In genomic region chr2L:12507338-12508053, dm6 we compare ENCODE assay signal across 6 fruit fly cellular contexts.
TF ChIP-seq lines count a peak whose summit lies in the region.

Gene CG43051 (plus strand): TSS chr2L:12507939.

- TF ChIP-seq CTCF in whole organism, embryonic (GFP tag; optimal IDR thresholded peaks at IDR 0.05; lab: Kevin White, UChicago), result peak; percentile 25

TF ChIP-seq in whole organism, 6 proteins besides CTCF, POLR2A, EP300 and RAD21:
- TF ChIP-seq CG8478 (optimal IDR thresholded peaks at IDR 0.05; lab: Kevin White, UChicago), result no peak
- TF ChIP-seq EcR (GFP tag; optimal IDR thresholded peaks at IDR 0.05; lab: Kevin White, UChicago), result peak; percentile 3 to 30
- TF ChIP-seq Dll (optimal IDR thresholded peaks at IDR 0.05; lab: Kevin White, UChicago), result no peak
- TF ChIP-seq psq (optimal IDR thresholded peaks at IDR 0.05; lab: Kevin White, UChicago), result no peak
TF ChIP-seq in whole organism: peak in this region for 1.

TF ChIP-seq in whole organism, adult, 20 proteins besides CTCF, POLR2A, EP300 and RAD21:
- TF ChIP-seq CG7101 (tag; optimal IDR thresholded peaks at IDR 0.05; lab: Kevin White, UChicago), result peak; percentile 17
- TF ChIP-seq CG11617 (GFP tag; optimal IDR thresholded peaks at IDR 0.05; lab: Kevin White, UChicago), result no peak
- peak; percentile 75 for TF ChIP-seq kay (GFP tag; lab: Kevin White, UChicago; ENCODE audit: borderline replicate concordance)
- peak; percentile 52 for TF ChIP-seq Mnt (GFP tag; optimal IDR thresholded peaks at IDR 0.05; lab: Kevin White, UChicago)
- no peak for TF ChIP-seq cnc (optimal IDR thresholded peaks at IDR 0.05; lab: Kevin White, UChicago)
- TF ChIP-seq cic (GFP tag; optimal IDR thresholded peaks at IDR 0.05; lab: Kevin White, UChicago), result peak; percentile 0
- peak; percentile 70 for TF ChIP-seq tj (GFP tag; optimal IDR thresholded peaks at IDR 0.05; lab: Kevin White, UChicago)
- peak; percentile 53 for TF ChIP-seq CG12768 (GFP tag; optimal IDR thresholded peaks at IDR 0.05; lab: Kevin White, UChicago)

TF ChIP-seq in whole organism, embryonic, 481 proteins besides CTCF, POLR2A, EP300 and RAD21 (continues in another document):
- peak; percentile 23 for TF ChIP-seq CG6854 (GFP tag; optimal IDR thresholded peaks at IDR 0.05; lab: Kevin White, UChicago)
- TF ChIP-seq lilli (GFP tag; optimal IDR thresholded peaks at IDR 0.05; lab: Kevin White, UChicago), result peak; percentile 8
- no peak for TF ChIP-seq run (tag; optimal IDR thresholded peaks at IDR 0.05; lab: Kevin White, UChicago)
- TF ChIP-seq nmo (GFP tag; optimal IDR thresholded peaks at IDR 0.05; lab: Kevin White, UChicago), result no peak
- peak; percentile 42 for TF ChIP-seq sna (GFP tag; IDR thresholded peaks at IDR 0.05; lab: Robert Waterston, UW; ENCODE audit: partially characterized antibody)
- no peak for TF ChIP-seq psq (GFP tag; optimal IDR thresholded peaks at IDR 0.05; lab: Kevin White, UChicago)
- TF ChIP-seq ato (GFP tag; IDR thresholded peaks at IDR 0.05; lab: Robert Waterston, UW; ENCODE audit: partially characterized antibody), result no peak
- TF ChIP-seq Nf-YB (GFP tag; optimal IDR thresholded peaks at IDR 0.05; lab: Kevin White, UChicago), result no peak
- TF ChIP-seq CG14965 (GFP tag; optimal IDR thresholded peaks at IDR 0.05; lab: Kevin White, UChicago; ENCODE audit: borderline replicate concordance), result no peak
- TF ChIP-seq Dek (tag; optimal IDR thresholded peaks at IDR 0.05; lab: Kevin White, UChicago), result peak; percentile 6
- peak; percentile 32 for TF ChIP-seq grn (GFP tag; optimal IDR thresholded peaks at IDR 0.05; lab: Kevin White, UChicago)
- no peak for TF ChIP-seq dysf (GFP tag; IDR thresholded peaks at IDR 0.05; lab: Robert Waterston, UW)
- peak; percentile 32; the same call in 1 of the 2 replicates for TF ChIP-seq Scr (GFP tag; IDR thresholded peaks at IDR 0.05; lab: Robert Waterston, UW; ENCODE audit: partially characterized antibody)
- no peak for TF ChIP-seq Sox100B (GFP tag; optimal IDR thresholded peaks at IDR 0.05; lab: Kevin White, UChicago)
- no peak for TF ChIP-seq Stat92E (GFP tag; optimal IDR thresholded peaks at IDR 0.05; lab: Kevin White, UChicago)
- TF ChIP-seq chif (GFP tag; optimal IDR thresholded peaks at IDR 0.05; lab: Kevin White, UChicago), result no peak
- TF ChIP-seq CG31365 (tag; optimal IDR thresholded peaks at IDR 0.05; lab: Kevin White, UChicago), result peak; percentile 39
- no peak for TF ChIP-seq Doc3 (GFP tag; IDR thresholded peaks at IDR 0.05; lab: Robert Waterston, UW; ENCODE audit: partially characterized antibody)
- peak; percentile 27 for TF ChIP-seq B-H2 (GFP tag; optimal IDR thresholded peaks at IDR 0.05; lab: Kevin White, UChicago)

TF ChIP-seq in whole organism, prepupa, 60 proteins besides CTCF, POLR2A, EP300 and RAD21 (continues in another document):
- no peak for TF ChIP-seq CG7368 (GFP tag; optimal IDR thresholded peaks at IDR 0.05; lab: Kevin White, UChicago)
- peak; percentile 55 for TF ChIP-seq CG8632 (GFP tag; optimal IDR thresholded peaks at IDR 0.05; lab: Kevin White, UChicago)
- peak; percentile 57 for TF ChIP-seq CG6276 (GFP tag; optimal IDR thresholded peaks at IDR 0.05; lab: Kevin White, UChicago)
- peak; percentile 55 for TF ChIP-seq CG6808 (GFP tag; optimal IDR thresholded peaks at IDR 0.05; lab: Kevin White, UChicago)
- peak; percentile 60; the same call in 1 of the 2 replicates for TF ChIP-seq CG15336 (GFP tag; IDR thresholded peaks at IDR 0.05; lab: Robert Waterston, UW)
- peak; percentile 89 for TF ChIP-seq CG6854 (GFP tag; optimal IDR thresholded peaks at IDR 0.05; lab: Kevin White, UChicago)
- peak; percentile 60 for TF ChIP-seq CG9139 (GFP tag; optimal IDR thresholded peaks at IDR 0.05; lab: Kevin White, UChicago)
- peak; percentile 66 for TF ChIP-seq CG16779 (tag; optimal IDR thresholded peaks at IDR 0.05; lab: Kevin White, UChicago)
- TF ChIP-seq CG34406 (GFP tag; optimal IDR thresholded peaks at IDR 0.05; lab: Kevin White, UChicago), result no peak
- TF ChIP-seq Hr38 (GFP tag; optimal IDR thresholded peaks at IDR 0.05; lab: Kevin White, UChicago), result no peak
- no peak for TF ChIP-seq CG31627 (GFP tag; optimal IDR thresholded peaks at IDR 0.05; lab: Kevin White, UChicago)
- TF ChIP-seq Ets21C (GFP tag; optimal IDR thresholded peaks at IDR 0.05; lab: Kevin White, UChicago), result no peak
- TF ChIP-seq Blimp-1 (GFP tag; optimal IDR thresholded peaks at IDR 0.05; lab: Kevin White, UChicago), result peak; percentile 10
- TF ChIP-seq Hr4 (GFP tag; optimal IDR thresholded peaks at IDR 0.05; lab: Kevin White, UChicago), result no peak
- peak; percentile 13 for TF ChIP-seq Ets96B (tag; optimal IDR thresholded peaks at IDR 0.05; lab: Kevin White, UChicago)
- TF ChIP-seq CG1621 (tag; optimal IDR thresholded peaks at IDR 0.05; lab: Kevin White, UChicago), result peak; percentile 22
- 0 out of 3 replicates have a peak, but pooled peaks have one; percentile 28 for TF ChIP-seq eg (GFP tag; IDR thresholded peaks at IDR 0.05; lab: Robert Waterston, UW)
- peak; percentile 28 for TF ChIP-seq achi (GFP tag; optimal IDR thresholded peaks at IDR 0.05; lab: Kevin White, UChicago)
- no peak for TF ChIP-seq fd59A (GFP tag; optimal IDR thresholded peaks at IDR 0.05; lab: Kevin White, UChicago)
- peak; percentile 76 for TF ChIP-seq fd85E (GFP tag; optimal IDR thresholded peaks at IDR 0.05; lab: Kevin White, UChicago)
- peak; percentile 62 for TF ChIP-seq Eip78C (GFP tag; lab: Kevin White, UChicago)

TF ChIP-seq in whole organism, pupa, 21 proteins besides CTCF, POLR2A, EP300 and RAD21:
- TF ChIP-seq CG9948 (tag; optimal IDR thresholded peaks at IDR 0.05; lab: Kevin White, UChicago) (no peak), CG10348 (GFP tag; IDR thresholded peaks at IDR 0.05; lab: Robert Waterston, UW) (no peak), CG15710 (tag; optimal IDR thresholded peaks at IDR 0.05; lab: Kevin White, UChicago) (peak; percentile 29), Pif1B (GFP tag; optimal IDR thresholded peaks at IDR 0.05; lab: Kevin White, UChicago) (peak; percentile 66), CG8159 (tag; optimal IDR thresholded peaks at IDR 0.05; lab: Kevin White, UChicago) (no peak), EcR (GFP tag; optimal IDR thresholded peaks at IDR 0.05; lab: Kevin White, UChicago) (peak; percentile 91), gl (tag; optimal IDR thresholded peaks at IDR 0.05; lab: Kevin White, UChicago) (peak; percentile 9), CG13204 (GFP tag; optimal IDR thresholded peaks at IDR 0.05; lab: Kevin White, UChicago) (peak; percentile 7), Ets98B (GFP tag; IDR thresholded peaks at IDR 0.05; lab: Robert Waterston, UW) (peak; percentile 62; the same call in 1 of the 2 replicates), CG34367 (tag; optimal IDR thresholded peaks at IDR 0.05; lab: Kevin White, UChicago) (no peak), Snoo (tag; optimal IDR thresholded peaks at IDR 0.05; lab: Kevin White, UChicago) (peak; percentile 56), Pif1A (GFP tag; optimal IDR thresholded peaks at IDR 0.05; lab: Kevin White, UChicago) (peak; percentile 43), CG17806 (tag; optimal IDR thresholded peaks at IDR 0.05; lab: Kevin White, UChicago) (no peak), CG12605 (GFP tag; IDR thresholded peaks at IDR 0.05; lab: Robert Waterston, UW) (peak; percentile 65), CG32121 (GFP tag; IDR thresholded peaks at IDR 0.05; lab: Robert Waterston, UW) (peak; percentile 67), CG4496 (GFP tag; IDR thresholded peaks at IDR 0.05; lab: Robert Waterston, UW) (peak; percentile 62; the same call in 1 of the 3 replicates), fd96Ca (GFP tag; IDR thresholded peaks at IDR 0.05; lab: Robert Waterston, UW) (peak; percentile 68; the same call in 2 of the 3 replicates), D1 (tag; optimal IDR thresholded peaks at IDR 0.05; lab: Kevin White, UChicago) (peak; percentile 27), CG14655 (GFP tag; optimal IDR thresholded peaks at IDR 0.05; lab: Kevin White, UChicago) (no peak), rn (GFP tag; IDR thresholded peaks at IDR 0.05; lab: Robert Waterston, UW) (no peak), CG8301 (tag; optimal IDR thresholded peaks at IDR 0.05; lab: Kevin White, UChicago) (peak; percentile 1)

TF ChIP-seq in whole organism, wandering third instar larva, 38 proteins besides CTCF, POLR2A, EP300 and RAD21 (continues in another document):
- no peak for TF ChIP-seq woc (GFP tag; optimal IDR thresholded peaks at IDR 0.05; lab: Kevin White, UChicago)
- peak; percentile 62 for TF ChIP-seq sage (GFP tag; optimal IDR thresholded peaks at IDR 0.05; lab: Kevin White, UChicago)
- no peak for TF ChIP-seq CG9705 (GFP tag; optimal IDR thresholded peaks at IDR 0.05; lab: Kevin White, UChicago)
- TF ChIP-seq Mio (GFP tag; optimal IDR thresholded peaks at IDR 0.05; lab: Kevin White, UChicago), result no peak
- no peak for TF ChIP-seq usp (GFP tag; optimal IDR thresholded peaks at IDR 0.05; lab: Kevin White, UChicago)
- TF ChIP-seq tai (GFP tag; optimal IDR thresholded peaks at IDR 0.05; lab: Kevin White, UChicago), result no peak
- peak; percentile 97 for TF ChIP-seq Dif (GFP tag; optimal IDR thresholded peaks at IDR 0.05; lab: Kevin White, UChicago; ENCODE audit: partially characterized antibody)
- TF ChIP-seq Hr78 (GFP tag; optimal IDR thresholded peaks at IDR 0.05; lab: Kevin White, UChicago), result no peak
- TF ChIP-seq Sp1 (GFP tag; optimal IDR thresholded peaks at IDR 0.05; lab: Kevin White, UChicago), result peak; percentile 52
- TF ChIP-seq CrebA (GFP tag; optimal IDR thresholded peaks at IDR 0.05; lab: Kevin White, UChicago; ENCODE audit: borderline replicate concordance), result peak; percentile 83
- peak; percentile 28 for TF ChIP-seq Rel (GFP tag; optimal IDR thresholded peaks at IDR 0.05; lab: Kevin White, UChicago)
- peak; percentile 71 for TF ChIP-seq Rel (tag; optimal IDR thresholded peaks at IDR 0.05; lab: Kevin White, UChicago)
- TF ChIP-seq rgr (GFP tag; optimal IDR thresholded peaks at IDR 0.05; lab: Kevin White, UChicago), result peak; percentile 61
- TF ChIP-seq fru (GFP tag; optimal IDR thresholded peaks at IDR 0.05; lab: Kevin White, UChicago), result peak; percentile 75
- peak; percentile 89 for TF ChIP-seq Vsx2 (GFP tag; optimal IDR thresholded peaks at IDR 0.05; lab: Kevin White, UChicago; ENCODE audit: partially characterized antibody)
- no peak for TF ChIP-seq Dfd (GFP tag; optimal IDR thresholded peaks at IDR 0.05; lab: Kevin White, UChicago)
- peak; percentile 58 for TF ChIP-seq dsf (GFP tag; optimal IDR thresholded peaks at IDR 0.05; lab: Kevin White, UChicago; ENCODE audit: borderline replicate concordance)
- no peak for TF ChIP-seq ey (GFP tag; optimal IDR thresholded peaks at IDR 0.05; lab: Kevin White, UChicago)
- peak; percentile 48 for TF ChIP-seq Hnf4 (GFP tag; optimal IDR thresholded peaks at IDR 0.05; lab: Kevin White, UChicago)
- TF ChIP-seq sv (GFP tag; optimal IDR thresholded peaks at IDR 0.05; lab: Kevin White, UChicago), result no peak
- peak; percentile 50 for TF ChIP-seq Jra (GFP tag; optimal IDR thresholded peaks at IDR 0.05; lab: Kevin White, UChicago)
- TF ChIP-seq jim (GFP tag; optimal IDR thresholded peaks at IDR 0.05; lab: Kevin White, UChicago), result peak; percentile 41
- peak; percentile 18 for TF ChIP-seq br (GFP tag; optimal IDR thresholded peaks at IDR 0.05; lab: Kevin White, UChicago)
- TF ChIP-seq h (GFP tag; optimal IDR thresholded peaks at IDR 0.05; lab: Kevin White, UChicago), result peak; percentile 60
- peak; percentile 51 for TF ChIP-seq psq (GFP tag; optimal IDR thresholded peaks at IDR 0.05; lab: Kevin White, UChicago)
